Worm (Caenorhabditis elegans) whole organism, L2 larva: ENCODE data around the gene C08E3.13.

ENCODE experiments used
- blmp-1 ChIP-seq: sonication (generic microtip); optimal IDR thresholded peaks from 2 replicates; lab custom pipeline; 2017; ENCODE audit warnings: missing genetic modification characterization, mild to moderate bottlenecking, missing compliant biosample characterization, antibody characterized with exemption, moderate library complexity; ENCODE audit not compliant: insufficient read depth
- elt-3 ChIP-seq: sonication (generic microtip); optimal IDR thresholded peaks from 2 replicates; lab custom pipeline; 2017; ENCODE audit warnings: missing biosample characterization, missing genetic modification characterization
- lin-39 ChIP-seq: fragments of 150-350 bp; optimal IDR thresholded peaks from 2 replicates; lab custom pipeline; 2014; ENCODE audit warnings: missing biosample characterization, missing genetic modification reagents, missing genetic modification characterization
- lsy-2 ChIP-seq, 2 experiments: fragments of 150-350 bp in 1 of 2; sonication (generic microtip) in 1 of 2; optimal IDR thresholded peaks; 2 replicates each; lab custom pipeline; 2014 to 2017; ENCODE audit warnings: missing biosample characterization in 2 of 2, missing genetic modification characterization in 2 of 2
- nhr-129 ChIP-seq: fragments of 150-350 bp; optimal IDR thresholded peaks from 2 replicates; lab custom pipeline; 2014; ENCODE audit warnings: missing biosample characterization, missing genetic modification characterization
- snpc-4 ChIP-seq: fragments of 150-350 bp; optimal IDR thresholded peaks from 2 replicates; lab custom pipeline; 2014; ENCODE audit warnings: missing biosample characterization, missing genetic modification characterization
- zag-1 ChIP-seq: fragments of 150-350 bp; optimal IDR thresholded peaks from 2 replicates; lab custom pipeline; 2014; ENCODE audit warnings: missing biosample characterization, missing genetic modification characterization

DNA sequence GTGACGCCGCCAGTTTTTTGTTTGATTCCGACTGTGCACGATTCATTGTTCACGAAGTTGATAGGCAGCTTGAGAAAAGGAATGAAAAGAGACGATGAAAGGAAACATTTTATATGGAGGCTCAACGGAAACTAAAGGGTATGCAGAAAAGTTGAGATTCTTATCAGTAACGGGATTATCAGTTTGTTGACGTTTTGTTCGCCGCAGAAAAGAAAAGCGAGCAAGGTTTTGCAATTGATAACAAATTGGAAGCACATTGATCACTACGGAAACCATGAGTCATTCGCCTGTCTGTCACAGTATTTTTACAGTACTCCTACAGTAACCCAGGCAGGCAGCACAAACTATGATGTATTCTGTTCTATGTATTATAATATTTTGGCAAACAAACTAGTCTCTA, 3.9 kb upstream of the C08E3.13 start:
- TF ChIP-seq blmp-1 (tag; lab: Kevin White, UChicago) (no peak), lsy-2 (tag; optimal IDR thresholded peaks at IDR 0.05; lab: Kevin White, UChicago) (no peak), lin-39 (tag; lab: Kevin White, UChicago) (no peak), snpc-4 (tag; lab: Kevin White, UChicago) (no peak), zag-1 (no peak), elt-3 (tag; lab: Kevin White, UChicago) (no peak), nhr-129 (tag; lab: Kevin White, UChicago) (no peak)
